Fruit fly (Drosophila melanogaster): ENCODE measurements around the gene CG33645.
A peak's percentile ranks its signal among the peaks of the same experiment; 100 is the strongest.

The CG33645 gene

DNA sequence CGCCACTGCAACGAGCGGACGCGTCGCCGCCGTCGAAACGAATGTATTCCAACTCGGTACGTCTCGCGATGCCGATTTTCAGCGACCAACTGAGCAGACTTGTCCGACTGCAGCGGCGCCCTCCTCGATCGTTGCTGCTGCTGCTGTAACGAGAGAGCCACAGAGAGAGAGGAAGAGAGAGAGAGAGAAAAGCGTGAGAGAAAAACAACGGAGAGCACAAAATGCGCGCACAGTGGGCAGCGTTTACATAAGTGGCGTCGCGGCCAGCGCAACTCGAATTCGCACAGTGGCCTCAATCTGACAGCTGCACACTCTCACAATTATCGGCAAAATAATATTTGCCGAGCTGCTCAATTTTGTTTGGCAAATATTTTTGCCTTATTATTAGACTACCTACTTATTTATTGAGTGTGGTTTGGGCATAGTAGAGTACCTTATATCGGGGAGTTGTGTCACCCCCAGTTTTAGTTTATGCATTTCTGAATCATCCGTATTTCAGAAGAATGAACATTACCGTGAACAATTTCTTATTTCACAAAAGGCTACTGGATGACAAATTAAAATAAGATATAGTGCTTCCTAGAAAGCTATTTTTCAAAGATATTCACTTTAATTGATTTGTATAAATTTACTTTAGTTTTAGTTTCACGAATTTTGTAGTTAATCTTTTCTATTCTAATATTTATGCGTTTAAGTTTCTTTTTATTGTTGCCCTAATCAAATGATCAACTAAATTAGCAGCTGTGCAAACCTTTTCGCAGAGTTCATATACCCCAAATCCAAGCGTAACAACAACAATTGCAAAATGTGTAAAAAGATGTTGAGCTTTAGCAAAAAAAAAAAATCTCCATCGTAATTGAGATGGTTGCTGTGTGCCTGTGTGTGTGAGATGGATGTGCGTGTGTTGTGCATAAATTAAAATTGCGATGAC, 19.0 kb upstream of the CG33645 start (continued):
- TF ChIP-seq CG11723 (GFP tag; optimal IDR thresholded peaks at IDR 0.05) (peak; percentile 48), Gsc (GFP tag; IDR thresholded peaks at IDR 0.05) (peak; percentile 41), Bteb2 (GFP tag; optimal IDR thresholded peaks at IDR 0.05) (peak; percentile 40), ssp (GFP tag; IDR thresholded peaks at IDR 0.05) (peak; percentile 34; the same call in 1 of the 2 replicates), crp (GFP tag; optimal IDR thresholded peaks at IDR 0.05) (no peak), psq (GFP tag; optimal IDR thresholded peaks at IDR 0.05) (peak; percentile 35), toy (GFP tag; IDR thresholded peaks at IDR 0.05) (0 out of 2 replicates have a peak, but pooled peaks have one; percentile 25), CG7271 (tag; optimal IDR thresholded peaks at IDR 0.05) (no peak), CG3726 (GFP tag; IDR thresholded peaks at IDR 0.05) (peak; percentile 70; the same call in 2 of the 3 replicates), bowl (GFP tag; IDR thresholded peaks at IDR 0.05) (no peak), CG11085 (GFP tag; IDR thresholded peaks at IDR 0.05) (peak; percentile 66), cato (GFP tag; optimal IDR thresholded peaks at IDR 0.05; ENCODE audit: borderline replicate concordance) (peak; percentile 20), bsh (GFP tag; optimal IDR thresholded peaks at IDR 0.05) (peak in 1 of 2 experiments; percentile 58), Lhr (GFP tag; optimal IDR thresholded peaks at IDR 0.05) (no peak), Hey (tag; optimal IDR thresholded peaks at IDR 0.05) (no peak), CG16779 (GFP tag; IDR thresholded peaks at IDR 0.05) (no peak), CG11247 (GFP tag; IDR thresholded peaks at IDR 0.05) (peak; percentile 72; the same call in 1 of the 2 replicates), bab2 (GFP tag; optimal IDR thresholded peaks at IDR 0.05) (peak; percentile 69), MTF-1 (GFP tag; optimal IDR thresholded peaks at IDR 0.05; ENCODE audit: borderline replicate concordance) (peak; percentile 35), slp2 (GFP tag; optimal IDR thresholded peaks at IDR 0.05) (peak; percentile 37), zfh2 (GFP tag; optimal IDR thresholded peaks at IDR 0.05) (peak; percentile 65), HmgZ (tag; optimal IDR thresholded peaks at IDR 0.05) (peak; percentile 21), HLH3B (GFP tag; IDR thresholded peaks at IDR 0.05) (peak; percentile 57), CG14014 (GFP tag; IDR thresholded peaks at IDR 0.05) (peak; percentile 65), CG8290 (GFP tag; optimal IDR thresholded peaks at IDR 0.05) (no peak), CG8290 (tag; optimal IDR thresholded peaks at IDR 0.05) (peak in 1 of 2 experiments; percentile 76), stwl (tag; optimal IDR thresholded peaks at IDR 0.05) (no peak), Xbp1 (GFP tag; optimal IDR thresholded peaks at IDR 0.05) (peak; percentile 70), en (GFP tag; optimal IDR thresholded peaks at IDR 0.05) (no peak), NC2α (GFP tag; optimal IDR thresholded peaks at IDR 0.05) (no peak), gsb-n (tag; optimal IDR thresholded peaks at IDR 0.05) (peak; percentile 49), Six4 (GFP tag; optimal IDR thresholded peaks at IDR 0.05) (peak; percentile 14), eyg (GFP tag; optimal IDR thresholded peaks at IDR 0.05) (no peak), Deaf1 (tag; optimal IDR thresholded peaks at IDR 0.05) (peak; percentile 74), chinmo (GFP tag; IDR thresholded peaks at IDR 0.05; ENCODE audit: partially characterized antibody) (peak; percentile 90; the same call in 2 of the 4 replicates), wek (GFP tag; optimal IDR thresholded peaks at IDR 0.05) (peak; percentile 44), CG7987 (GFP tag; optimal IDR thresholded peaks at IDR 0.05) (peak; percentile 39), lov (optimal IDR thresholded peaks at IDR 0.05) (no peak), lov (GFP tag; IDR thresholded peaks at IDR 0.05) (peak; percentile 56; the same call in 1 of the 3 replicates), Ptx1 (GFP tag; IDR thresholded peaks at IDR 0.05) (peak; percentile 70), CG8765 (GFP tag; IDR thresholded peaks at IDR 0.05) (no peak), knrl (GFP tag; IDR thresholded peaks at IDR 0.05; ENCODE audit: partially characterized antibody) (no peak), inv (GFP tag; IDR thresholded peaks at IDR 0.05; ENCODE audit: partially characterized antibody) (no peak), CG11504 (tag; optimal IDR thresholded peaks at IDR 0.05) (peak; percentile 68), CG12744 (GFP tag; optimal IDR thresholded peaks at IDR 0.05) (no peak), pfk (GFP tag; optimal IDR thresholded peaks at IDR 0.05) (no peak), CG12104 (GFP tag; optimal IDR thresholded peaks at IDR 0.05) (peak; percentile 29), CG18619 (GFP tag; optimal IDR thresholded peaks at IDR 0.05) (peak; percentile 70)
